Worm (Caenorhabditis elegans): ENCODE measurements around the gene mec-5.
A peak's percentile ranks its signal among the peaks of the same experiment; 100 is the strongest.

Gene mec-5

ce11 chrX:15939759-15940334 lies 4.0 kb upstream of the mec-5 start:
- TF ChIP-seq nhr-90 (tag; optimal IDR thresholded peaks at IDR 0.05) (peak; percentile 7), T07F8.4 (tag; optimal IDR thresholded peaks at IDR 0.05) (no peak), let-526 (GFP tag; IDR thresholded peaks at IDR 0.05) (no peak), die-1 (tag; optimal IDR thresholded peaks at IDR 0.05) (no peak), Y53G8AR.9 (GFP tag; conservative IDR thresholded peaks at IDR 0.05) (no peak), atf-7 (tag; optimal IDR thresholded peaks at IDR 0.05) (no peak), Y95B8A.8 (GFP tag; IDR thresholded peaks at IDR 0.05) (0 out of 2 replicates have a peak, but pooled peaks have one; percentile 31), let-607 (tag; optimal IDR thresholded peaks at IDR 0.05) (peak; percentile 28 to 39), ZK185.1 (tag; optimal IDR thresholded peaks at IDR 0.05; ENCODE audit: poor library complexity, severe bottlenecking) (peak; percentile 22), unc-62 (GFP tag; optimal IDR thresholded peaks at IDR 0.05) (peak; percentile 2), nhr-80 (tag; optimal IDR thresholded peaks at IDR 0.05) (peak; percentile 95), snpc-4 (GFP tag; optimal IDR thresholded peaks at IDR 0.05) (no peak), snpc-4 (tag; optimal IDR thresholded peaks at IDR 0.05) (peak in 1 of 4 experiments; percentile 1), ztf-25 (GFP tag; IDR thresholded peaks at IDR 0.05) (no peak), nhr-27 (tag; optimal IDR thresholded peaks at IDR 0.05) (no peak), Y67H2A.10 (GFP tag; conservative IDR thresholded peaks at IDR 0.05) (no peak)

- TF ChIP-seq athp-1 (tag; optimal IDR thresholded peaks at IDR 0.05) (no peak), let-607 (tag; optimal IDR thresholded peaks at IDR 0.05) (peak; percentile 64 to 77), nhr-80 (tag; optimal IDR thresholded peaks at IDR 0.05) (peak; percentile 78), ceh-40 (GFP tag; IDR thresholded peaks at IDR 0.05) (no peak)
Observed at ce11 chrX:15944198-15944597, 389 bp downstream of the mec-5 start.

- TF ChIP-seq zfh-2 (GFP tag; conservative IDR thresholded peaks at IDR 0.05) (peak; percentile 86), efl-1 (GFP tag; optimal IDR thresholded peaks at IDR 0.05) (no peak)
Observed at ce11 chrX:15945806-15946205, 2.0 kb downstream of the mec-5 start.

DNA sequence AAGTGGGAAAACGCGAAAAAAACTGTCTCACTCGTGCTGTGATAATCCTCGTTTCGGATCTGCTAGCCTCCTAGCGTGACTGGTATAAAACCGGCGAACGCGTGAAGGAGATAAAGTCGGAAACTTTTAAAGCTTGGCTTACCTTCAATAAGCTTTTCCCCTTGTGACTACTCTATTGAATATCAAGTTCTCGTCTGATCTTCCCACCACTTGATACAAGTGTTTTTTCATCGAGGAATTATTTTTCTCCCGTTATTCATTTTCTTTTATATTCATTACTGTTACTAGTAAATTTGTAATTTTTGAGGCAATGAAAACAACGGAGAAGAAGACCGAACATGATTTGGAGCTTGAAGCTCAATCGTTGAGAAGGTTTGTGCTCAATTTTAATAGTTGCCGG lies 7.4 kb downstream of the mec-5 start, which contains the start of gene col-186:
col-186 (plus strand) TSS at position 301 of the 400 bp plus-strand sequence.
- TF ChIP-seq let-607 (tag; optimal IDR thresholded peaks at IDR 0.05), result no peak
- no peak for TF ChIP-seq Y56A3A.18 (GFP tag; IDR thresholded peaks at IDR 0.05)
- TF ChIP-seq madf-6 (GFP tag; IDR thresholded peaks at IDR 0.05), result no peak
- no peak for TF ChIP-seq mes-4 (tag; optimal IDR thresholded peaks at IDR 0.05)
- no peak for TF ChIP-seq madf-10 (tag; optimal IDR thresholded peaks at IDR 0.05)

- TF ChIP-seq egrh-3 (GFP tag; IDR thresholded peaks at IDR 0.05) (peak; percentile 34; the same call in 1 of the 2 replicates), zfh-2 (GFP tag; conservative IDR thresholded peaks at IDR 0.05) (peak; percentile 51; the same call in 1 of the 2 replicates), F23B12.7 (tag; optimal IDR thresholded peaks at IDR 0.05; ENCODE audit: insufficient read depth) (no peak)
Observed at ce11 chrX:15953086-15953485, 9.3 kb downstream of the mec-5 start.

DNA sequence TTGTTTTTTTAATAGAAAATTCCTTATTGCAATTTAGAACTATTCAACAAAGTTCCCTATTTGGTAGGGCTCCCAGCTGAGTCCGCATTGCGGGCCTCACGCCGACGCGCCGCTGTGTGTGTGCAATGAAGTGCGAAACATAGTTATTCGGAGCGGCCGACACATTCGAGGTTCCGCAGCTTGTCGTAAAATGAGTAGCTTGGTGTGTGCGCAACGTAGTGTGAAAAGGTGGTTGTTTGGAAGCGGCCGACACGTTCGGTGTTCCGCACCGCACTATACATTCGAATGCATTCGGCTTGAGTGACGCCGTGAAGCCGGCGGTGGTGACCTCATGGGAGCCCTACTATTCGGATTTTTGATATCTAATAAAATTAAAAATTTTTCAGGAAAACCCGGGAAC lies 9.8 kb downstream of the mec-5 start:
- TF ChIP-seq snpc-4 (GFP tag; optimal IDR thresholded peaks at IDR 0.05) (no peak), snpc-4 (tag; optimal IDR thresholded peaks at IDR 0.05) (peak in 3 of 4 experiments; percentile 53 to 91 (median 81)), mxl-1 (tag; optimal IDR thresholded peaks at IDR 0.05) (no peak), snpc-1.1 (tag; optimal IDR thresholded peaks at IDR 0.05; ENCODE audit: insufficient read depth) (peak; percentile 18), bed-2 (GFP tag; IDR thresholded peaks at IDR 0.05) (no peak), F10E7.11 (tag; optimal IDR thresholded peaks at IDR 0.05) (no peak), zfh-2 (GFP tag; conservative IDR thresholded peaks at IDR 0.05) (no peak), K12H6.12 (tag; optimal IDR thresholded peaks at IDR 0.05) (no peak), atf-7 (tag; optimal IDR thresholded peaks at IDR 0.05) (no peak), madf-6 (GFP tag; IDR thresholded peaks at IDR 0.05) (no peak)
